Fruit fly (Drosophila melanogaster): ENCODE measurements around the gene Nf1.

Gene Nf1

DNA sequence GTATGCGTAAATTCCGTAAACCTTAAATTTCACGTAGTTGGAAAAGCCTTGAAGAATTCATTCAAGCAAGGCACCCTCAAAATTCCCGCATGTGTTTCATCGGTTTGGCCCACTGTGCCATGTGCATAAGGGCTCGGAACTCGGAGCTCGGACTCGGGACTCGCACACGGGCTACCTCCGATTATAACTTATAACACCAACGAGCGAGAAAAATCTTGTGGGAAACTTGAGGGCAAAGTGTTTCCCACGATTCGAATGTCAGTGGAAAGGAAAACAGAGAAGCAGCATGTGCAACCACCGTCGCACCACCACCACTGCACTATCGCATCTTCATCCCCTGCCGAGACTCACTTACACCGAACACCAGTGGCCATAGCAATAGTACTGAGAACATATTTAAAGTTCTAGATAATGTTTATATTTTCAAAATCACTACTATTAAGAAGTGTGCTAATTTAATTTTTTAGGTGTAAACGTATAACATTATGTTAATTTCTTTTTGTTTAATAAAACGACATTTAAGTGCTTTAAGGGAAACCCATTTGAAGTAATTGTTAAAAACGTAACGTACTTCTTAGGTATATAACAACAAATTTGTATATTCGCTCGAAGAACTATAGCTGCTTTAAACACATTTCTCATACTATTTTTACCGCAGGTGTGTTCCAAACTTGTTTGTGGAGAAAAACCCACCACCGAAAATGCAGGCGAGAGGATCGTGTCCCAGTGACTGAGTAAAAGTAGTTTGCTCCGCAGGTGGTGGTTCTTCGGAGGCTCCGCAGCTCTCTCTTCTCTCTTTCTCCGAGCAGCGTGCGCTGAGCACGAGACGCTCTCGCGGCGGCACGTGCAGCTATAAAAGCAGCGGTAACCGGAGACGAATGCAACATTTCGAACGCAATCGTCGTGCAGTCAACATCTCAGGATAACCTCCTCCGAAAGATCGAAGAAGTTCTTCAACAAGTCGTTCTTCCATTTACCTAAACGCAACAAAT is 53.6 kb downstream of the Nf1 start (continued):
- peak; percentile 60 to 85 for TF ChIP-seq salr (GFP tag; optimal IDR thresholded peaks at IDR 0.05)
- peak; percentile 91 for TF ChIP-seq achi (GFP tag; optimal IDR thresholded peaks at IDR 0.05)
- peak; percentile 89 for TF ChIP-seq CG34406 (GFP tag; optimal IDR thresholded peaks at IDR 0.05)
- peak; percentile 90 for TF ChIP-seq Sox14 (GFP tag; optimal IDR thresholded peaks at IDR 0.05)
- TF ChIP-seq vri (GFP tag; optimal IDR thresholded peaks at IDR 0.05), result peak; percentile 84
- peak; percentile 76 for TF ChIP-seq Ets21C (GFP tag; optimal IDR thresholded peaks at IDR 0.05)
- peak; percentile 87 for TF ChIP-seq CG6276 (GFP tag; optimal IDR thresholded peaks at IDR 0.05)
- TF ChIP-seq CG8119 (GFP tag; IDR thresholded peaks at IDR 0.05), result peak; percentile 90
- TF ChIP-seq CG4318 (GFP tag; optimal IDR thresholded peaks at IDR 0.05), result peak; percentile 72
- peak; percentile 85 for TF ChIP-seq Hr39 (GFP tag; optimal IDR thresholded peaks at IDR 0.05)
- peak; percentile 94 for TF ChIP-seq CG3032 (tag; optimal IDR thresholded peaks at IDR 0.05)
- TF ChIP-seq Sox15 (GFP tag; optimal IDR thresholded peaks at IDR 0.05), result peak; percentile 74
- peak; percentile 95 for TF ChIP-seq esn (GFP tag; optimal IDR thresholded peaks at IDR 0.05)
- TF ChIP-seq CG6854 (GFP tag; optimal IDR thresholded peaks at IDR 0.05), result peak; percentile 90
- peak; percentile 83 for TF ChIP-seq Hr4 (GFP tag; optimal IDR thresholded peaks at IDR 0.05)
- peak; percentile 91 for TF ChIP-seq CG32006 (GFP tag; optimal IDR thresholded peaks at IDR 0.05)
- peak; percentile 87 for TF ChIP-seq OdsH (GFP tag; optimal IDR thresholded peaks at IDR 0.05)
- TF ChIP-seq Eip93F (GFP tag; optimal IDR thresholded peaks at IDR 0.05), result peak; percentile 53
- TF ChIP-seq net (GFP tag; optimal IDR thresholded peaks at IDR 0.05), result peak; percentile 86
- peak; percentile 93 for TF ChIP-seq spab (GFP tag; optimal IDR thresholded peaks at IDR 0.05)
- peak; percentile 59 for TF ChIP-seq fkh (GFP tag; optimal IDR thresholded peaks at IDR 0.05)
- peak; percentile 65 for TF ChIP-seq CG8319 (GFP tag; optimal IDR thresholded peaks at IDR 0.05)
- peak; percentile 82 for TF ChIP-seq cyc (GFP tag; optimal IDR thresholded peaks at IDR 0.05)
- peak; percentile 84 for TF ChIP-seq Blimp-1 (GFP tag; optimal IDR thresholded peaks at IDR 0.05)
- TF ChIP-seq CG31627 (GFP tag; optimal IDR thresholded peaks at IDR 0.05), result peak; percentile 80
- peak; percentile 68 for TF ChIP-seq Lpt (GFP tag; optimal IDR thresholded peaks at IDR 0.05)
- TF ChIP-seq dac (GFP tag; optimal IDR thresholded peaks at IDR 0.05), result peak; percentile 61
- TF ChIP-seq dsx (GFP tag; optimal IDR thresholded peaks at IDR 0.05; ENCODE audit: poor library complexity, severe bottlenecking), result peak; percentile 91
- TF ChIP-seq pdm3 (GFP tag; optimal IDR thresholded peaks at IDR 0.05), result peak; percentile 88
- peak; percentile 93 for TF ChIP-seq topi (GFP tag; optimal IDR thresholded peaks at IDR 0.05)
- peak; percentile 84 for TF ChIP-seq acj6 (GFP tag; optimal IDR thresholded peaks at IDR 0.05)
- no peak for TF ChIP-seq CG11294 (GFP tag; IDR thresholded peaks at IDR 0.05)
- TF ChIP-seq CG6792 (GFP tag; optimal IDR thresholded peaks at IDR 0.05), result peak; percentile 90
- peak; percentile 96 for TF ChIP-seq CG6808 (GFP tag; optimal IDR thresholded peaks at IDR 0.05)
- TF ChIP-seq CG11902 (GFP tag; optimal IDR thresholded peaks at IDR 0.05), result peak; percentile 72
- peak; percentile 89 for TF ChIP-seq Smox (GFP tag; optimal IDR thresholded peaks at IDR 0.05)
- peak; percentile 95 for TF ChIP-seq Met (GFP tag; optimal IDR thresholded peaks at IDR 0.05)
- TF ChIP-seq Hr38 (GFP tag; optimal IDR thresholded peaks at IDR 0.05), result no peak
- TF ChIP-seq Eip75B (GFP tag; optimal IDR thresholded peaks at IDR 0.05), result peak; percentile 92

DNA sequence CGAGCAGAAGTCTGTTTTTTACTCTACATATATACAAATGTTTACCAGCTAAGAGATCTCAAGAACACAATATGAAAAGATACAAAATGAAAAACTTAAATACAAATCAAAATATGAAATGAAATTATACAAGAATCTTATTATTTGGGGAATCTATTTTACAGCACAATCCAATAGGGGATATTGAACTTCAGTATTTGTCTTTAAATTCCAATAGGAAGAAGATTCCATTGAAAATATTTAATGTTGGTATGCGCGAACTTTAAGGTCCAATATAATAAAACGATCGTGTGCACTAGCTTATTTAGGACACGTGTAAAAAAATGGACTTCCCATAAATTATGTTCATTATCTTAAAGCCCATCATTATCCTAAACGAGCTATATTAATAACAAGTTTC is 55.1 kb downstream of the Nf1 start:
- TF ChIP-seq CG34406 (GFP tag; optimal IDR thresholded peaks at IDR 0.05) (no peak), CG15336 (GFP tag; IDR thresholded peaks at IDR 0.05) (no peak), fd85E (GFP tag; optimal IDR thresholded peaks at IDR 0.05) (no peak), CG1621 (tag; optimal IDR thresholded peaks at IDR 0.05) (no peak), CG9139 (GFP tag; optimal IDR thresholded peaks at IDR 0.05) (no peak), vri (GFP tag; optimal IDR thresholded peaks at IDR 0.05) (no peak), Smox (GFP tag; optimal IDR thresholded peaks at IDR 0.05) (no peak), fkh (GFP tag; optimal IDR thresholded peaks at IDR 0.05) (no peak), CG11902 (GFP tag; optimal IDR thresholded peaks at IDR 0.05) (no peak), CG3919 (GFP tag; optimal IDR thresholded peaks at IDR 0.05) (no peak), CG8319 (GFP tag; optimal IDR thresholded peaks at IDR 0.05) (no peak), Sox102F (GFP tag; optimal IDR thresholded peaks at IDR 0.05) (no peak)
